Worm (Caenorhabditis elegans): ENCODE results near the gene C07A12.2.

The C07A12.2 gene

ce11 chrX:4576272-4576671 is 31.6 kb downstream of the C07A12.2 start:
- TF ChIP-seq Y5F2A.4 (GFP tag; optimal IDR thresholded peaks at IDR 0.05) = no peak
- no peak for TF ChIP-seq ctbp-1 (GFP tag; IDR thresholded peaks at IDR 0.05)
- TF ChIP-seq ZK337.2 (GFP tag; IDR thresholded peaks at IDR 0.05) = peak; percentile 34; the same call in 1 of the 2 replicates
- peak; percentile 46 for TF ChIP-seq hlh-30 (tag; optimal IDR thresholded peaks at IDR 0.05; ENCODE audit: insufficient read depth)
- TF ChIP-seq mdl-1 (tag; optimal IDR thresholded peaks at IDR 0.05) = peak in 1 of 2 experiments; percentile 12

- TF ChIP-seq F10B5.3 (tag; optimal IDR thresholded peaks at IDR 0.05) = no peak
- no peak for TF ChIP-seq nhr-237 (tag; optimal IDR thresholded peaks at IDR 0.05)
- TF ChIP-seq daf-12 (tag; optimal IDR thresholded peaks at IDR 0.05) = no peak
- no peak for TF ChIP-seq nhr-25 (tag; optimal IDR thresholded peaks at IDR 0.05; ENCODE audit: borderline replicate concordance, insufficient read depth)
- TF ChIP-seq vab-7 (GFP tag; IDR thresholded peaks at IDR 0.05) = no peak
- no peak for TF ChIP-seq ces-1 (GFP tag; optimal IDR thresholded peaks at IDR 0.05)
- TF ChIP-seq tra-1 (GFP tag; IDR thresholded peaks at IDR 0.05) = no peak
- TF ChIP-seq snpc-4 (tag; optimal IDR thresholded peaks at IDR 0.05) = no peak
- TF ChIP-seq nhr-102 (tag; optimal IDR thresholded peaks at IDR 0.05) = no peak
- TF ChIP-seq ztf-7 (tag; optimal IDR thresholded peaks at IDR 0.05) = no peak
- no peak for TF ChIP-seq daf-16 (GFP tag; optimal IDR thresholded peaks at IDR 0.05)
- TF ChIP-seq daf-16 (tag; optimal IDR thresholded peaks at IDR 0.05) = no peak
- no peak for TF ChIP-seq rbr-2 (tag; optimal IDR thresholded peaks at IDR 0.05)
- TF ChIP-seq nhr-11 (tag; optimal IDR thresholded peaks at IDR 0.05) = no peak
- TF ChIP-seq cey-2 (tag; optimal IDR thresholded peaks at IDR 0.05; ENCODE audit: borderline replicate concordance, insufficient read depth) = no peak
Measured at ce11 chrX:4577941-4578340, 33.3 kb downstream of the C07A12.2 start, which contains the start of gene C05E11.3. C05E11.3 (plus strand) TSS chrX:4578241.

- TF ChIP-seq unc-62 (GFP tag; optimal IDR thresholded peaks at IDR 0.05 in 1 of 2) = peak in 1 of 2 experiments; percentile 94
- TF ChIP-seq unc-62 (tag; optimal IDR thresholded peaks at IDR 0.05) = no peak
- TF ChIP-seq lsy-2 (tag; optimal IDR thresholded peaks at IDR 0.05) = no peak
Measured at ce11 chrX:4578581-4578980, 33.9 kb downstream of the C07A12.2 start.

ce11 chrX:4585579-4585978 is 40.9 kb downstream of the C07A12.2 start, which contains the start of gene C05E11.7:
C05E11.7 (minus strand) TSS chrX:4585679.
- TF ChIP-seq dmd-9 (GFP tag; IDR thresholded peaks at IDR 0.05) (no peak), aha-1 (tag) (peak; percentile 48)

ce11 chrX:4586617-4587016 is 42.0 kb downstream of the C07A12.2 start, which contains the start of gene C05E11.2:
C05E11.2 (plus strand) TSS chrX:4586917.
- TF ChIP-seq nhr-111 (GFP tag; optimal IDR thresholded peaks at IDR 0.05) (no peak), nhr-10 (tag; optimal IDR thresholded peaks at IDR 0.05) (no peak), Y48G9A.11 (GFP tag; IDR thresholded peaks at IDR 0.05) (no peak), ama-1 (optimal IDR thresholded peaks at IDR 0.05) (no peak), snpc-1.2 (GFP tag; IDR thresholded peaks at IDR 0.05) (no peak), rbr-2 (tag; optimal IDR thresholded peaks at IDR 0.05) (no peak), spr-3 (GFP tag; optimal IDR thresholded peaks at IDR 0.05) (no peak), nhr-237 (tag; optimal IDR thresholded peaks at IDR 0.05) (no peak), lir-3 (tag; optimal IDR thresholded peaks at IDR 0.05) (no peak), vab-7 (GFP tag; IDR thresholded peaks at IDR 0.05) (no peak), nhr-102 (tag; optimal IDR thresholded peaks at IDR 0.05) (no peak)

ce11 chrX:4587934-4588333 is 43.3 kb downstream of the C07A12.2 start:
- peak; percentile 31; the same call in 1 of the 2 replicates for TF ChIP-seq dmd-6 (GFP tag; IDR thresholded peaks at IDR 0.05)
- TF ChIP-seq aha-1 (tag) = peak; percentile 17
- peak; percentile 35 for TF ChIP-seq nhr-28 (tag; optimal IDR thresholded peaks at IDR 0.05)
- peak; percentile 54 for TF ChIP-seq mxl-3 (GFP tag; optimal IDR thresholded peaks at IDR 0.05)
- TF ChIP-seq Y5F2A.4 (GFP tag; optimal IDR thresholded peaks at IDR 0.05) = no peak
- TF ChIP-seq mep-1 (tag; optimal IDR thresholded peaks at IDR 0.05) = peak; percentile 77
- TF ChIP-seq snpc-4 (tag; optimal IDR thresholded peaks at IDR 0.05) = no peak
- TF ChIP-seq dve-1 (tag; optimal IDR thresholded peaks at IDR 0.05; ENCODE audit: insufficient read depth) = peak; percentile 43
- no peak for TF ChIP-seq aly-2 (tag; optimal IDR thresholded peaks at IDR 0.05)
- peak; percentile 43 for TF ChIP-seq hlh-11 (tag; optimal IDR thresholded peaks at IDR 0.05)
- TF ChIP-seq hlh-30 (tag; optimal IDR thresholded peaks at IDR 0.05; ENCODE audit: insufficient read depth) = peak; percentile 1
- TF ChIP-seq ZK337.2 (GFP tag; IDR thresholded peaks at IDR 0.05) = no peak
- peak; percentile 65 for TF ChIP-seq rbr-2 (tag; optimal IDR thresholded peaks at IDR 0.05)
- no peak for TF ChIP-seq F26F4.8 (GFP tag; conservative IDR thresholded peaks at IDR 0.05)
- no peak for TF ChIP-seq daf-16 (GFP tag; optimal IDR thresholded peaks at IDR 0.05)
- peak; percentile 18 for TF ChIP-seq daf-16 (tag; optimal IDR thresholded peaks at IDR 0.05)
- TF ChIP-seq dpl-1 (GFP tag; optimal IDR thresholded peaks at IDR 0.05) = peak; percentile 64
- no peak for TF ChIP-seq lin-39 (tag; optimal IDR thresholded peaks at IDR 0.05)
